Worm (Caenorhabditis elegans): ENCODE data around the gene R07B7.2.

The R07B7.2 gene

DNA sequence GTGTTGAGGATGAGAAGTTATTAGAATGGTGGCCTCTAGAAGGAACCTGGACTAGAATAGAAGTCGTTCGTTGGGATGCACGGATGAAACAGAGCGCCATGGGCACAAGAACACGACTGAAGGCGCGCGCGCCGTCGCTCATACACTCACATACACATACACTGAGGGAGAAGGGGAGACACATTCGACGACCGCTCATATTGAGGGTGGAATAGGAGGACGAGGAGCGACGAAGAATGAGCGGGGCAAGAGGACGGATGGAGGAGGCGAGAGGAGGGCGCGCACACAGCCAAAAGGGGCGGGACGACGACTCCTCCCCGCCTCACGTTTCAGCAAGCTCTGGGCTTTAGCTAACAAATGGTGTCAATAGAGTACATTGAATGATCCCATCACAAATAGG, 20.8 kb downstream of the R07B7.2 start (continued):
- no peak for TF ChIP-seq snpc-4 (tag; optimal IDR thresholded peaks at IDR 0.05)
- no peak for TF ChIP-seq nhr-90 (tag; optimal IDR thresholded peaks at IDR 0.05; ENCODE audit: poor library complexity)
- TF ChIP-seq lin-35 (GFP tag; optimal IDR thresholded peaks at IDR 0.05), result peak in 1 of 2 experiments; percentile 54
- TF ChIP-seq rnt-1 (tag; optimal IDR thresholded peaks at IDR 0.05), result no peak
- no peak for TF ChIP-seq hlh-17 (GFP tag; optimal IDR thresholded peaks at IDR 0.05; ENCODE audit: borderline replicate concordance)
- TF ChIP-seq vab-15 (tag; optimal IDR thresholded peaks at IDR 0.05), result no peak
- no peak for TF ChIP-seq jun-1 (tag; optimal IDR thresholded peaks at IDR 0.05)
- no peak for TF ChIP-seq lsy-2 (tag; optimal IDR thresholded peaks at IDR 0.05)
- TF ChIP-seq egl-27 (tag; optimal IDR thresholded peaks at IDR 0.05), result no peak

ce11 chrV:12038317-12038716, 21.2 kb downstream of the R07B7.2 start:
- no peak for TF ChIP-seq snu-23 (GFP tag; optimal IDR thresholded peaks at IDR 0.05)
- no peak for TF ChIP-seq nhr-71 (tag; optimal IDR thresholded peaks at IDR 0.05)
- peak; percentile 13; the same call in 1 of the 2 replicates for TF ChIP-seq isw-1 (GFP tag; IDR thresholded peaks at IDR 0.05)
- no peak for TF ChIP-seq grh-1 (GFP tag; IDR thresholded peaks at IDR 0.05)
- no peak for TF ChIP-seq ztf-4 (tag; optimal IDR thresholded peaks at IDR 0.05)
- TF ChIP-seq lin-14 (GFP tag; optimal IDR thresholded peaks at IDR 0.05), result peak; percentile 48
- no peak for TF ChIP-seq pax-3 (tag; optimal IDR thresholded peaks at IDR 0.05)
- TF ChIP-seq nhr-77 (tag; optimal IDR thresholded peaks at IDR 0.05), result no peak
- no peak for TF ChIP-seq lin-13 (GFP tag; optimal IDR thresholded peaks at IDR 0.05)
- TF ChIP-seq unc-130 (tag; optimal IDR thresholded peaks at IDR 0.05), result no peak
- TF ChIP-seq ceh-88 (GFP tag; IDR thresholded peaks at IDR 0.05), result no peak
- no peak for TF ChIP-seq tlp-1 (tag; optimal IDR thresholded peaks at IDR 0.05)
- no peak for TF ChIP-seq efl-1 (optimal IDR thresholded peaks at IDR 0.05)
- TF ChIP-seq efl-1 (GFP tag; optimal IDR thresholded peaks at IDR 0.05 in 1 of 2), result no peak
- no peak for TF ChIP-seq nhr-11 (tag; optimal IDR thresholded peaks at IDR 0.05)
- no peak for TF ChIP-seq nhr-12 (tag; optimal IDR thresholded peaks at IDR 0.05)
- no peak for TF ChIP-seq ces-1 (GFP tag; optimal IDR thresholded peaks at IDR 0.05)
- peak; percentile 48 for TF ChIP-seq unc-86 (tag; optimal IDR thresholded peaks at IDR 0.05)
- TF ChIP-seq nhr-47 (tag; optimal IDR thresholded peaks at IDR 0.05), result no peak
- no peak for TF ChIP-seq xbp-1 (tag; optimal IDR thresholded peaks at IDR 0.05)
- TF ChIP-seq lin-15B (tag; optimal IDR thresholded peaks at IDR 0.05), result no peak
- TF ChIP-seq sptf-1 (tag; optimal IDR thresholded peaks at IDR 0.05), result no peak
- no peak for TF ChIP-seq hlh-4 (tag; optimal IDR thresholded peaks at IDR 0.05)
- TF ChIP-seq zag-1 (tag; optimal IDR thresholded peaks at IDR 0.05), result no peak

DNA sequence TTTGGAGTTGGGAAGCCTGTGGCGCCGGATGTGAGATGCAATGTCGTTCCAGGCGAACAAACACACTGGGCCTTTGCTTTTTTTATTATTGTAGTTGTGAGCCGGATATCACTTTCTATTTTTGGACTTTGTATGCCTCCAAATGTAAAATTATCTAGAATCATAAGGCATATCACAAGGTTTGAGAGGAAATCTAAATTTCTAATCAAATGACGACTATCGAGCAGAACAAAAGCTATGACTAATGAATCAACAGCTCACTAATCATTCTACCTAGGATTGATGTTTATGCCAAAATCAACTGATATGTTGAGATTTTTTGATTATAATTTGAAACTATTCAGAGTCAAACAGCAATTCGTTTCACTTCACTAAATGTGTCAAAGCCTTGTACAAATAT, 21.7 kb downstream of the R07B7.2 start:
- TF ChIP-seq pax-3 (tag; optimal IDR thresholded peaks at IDR 0.05) (peak; percentile 79), ceh-8 (GFP tag; optimal IDR thresholded peaks at IDR 0.05) (peak; percentile 71), dsc-1 (tag; optimal IDR thresholded peaks at IDR 0.05) (peak; percentile 65), snu-23 (GFP tag; optimal IDR thresholded peaks at IDR 0.05) (no peak)

ce11 chrV:12036129-12036528, 23.4 kb downstream of the R07B7.2 start:
- TF ChIP-seq zag-1 (tag; optimal IDR thresholded peaks at IDR 0.05) (no peak), ceh-63 (GFP tag; optimal IDR thresholded peaks at IDR 0.05) (no peak), ztf-11 (tag; optimal IDR thresholded peaks at IDR 0.05) (no peak), isw-1 (GFP tag; IDR thresholded peaks at IDR 0.05) (no peak), fkh-4 (tag; optimal IDR thresholded peaks at IDR 0.05; ENCODE audit: borderline replicate concordance) (no peak), ceh-88 (GFP tag; IDR thresholded peaks at IDR 0.05) (no peak), efl-3 (GFP tag; optimal IDR thresholded peaks at IDR 0.05) (no peak), dsc-1 (tag; optimal IDR thresholded peaks at IDR 0.05) (peak; percentile 52), elt-2 (tag; optimal IDR thresholded peaks at IDR 0.05) (no peak), nhr-19 (GFP tag; conservative IDR thresholded peaks at IDR 0.05) (no peak), sup-37 (GFP tag; optimal IDR thresholded peaks at IDR 0.05) (no peak), hpl-2 (GFP tag; optimal IDR thresholded peaks at IDR 0.05) (no peak), blmp-1 (tag; optimal IDR thresholded peaks at IDR 0.05) (peak; percentile 7), nhr-76 (tag; optimal IDR thresholded peaks at IDR 0.05) (no peak)

All from whole organism, L1 larva.